Worm (Caenorhabditis elegans): Measurements from ENCODE around the gene K02E10.4.

DNA sequence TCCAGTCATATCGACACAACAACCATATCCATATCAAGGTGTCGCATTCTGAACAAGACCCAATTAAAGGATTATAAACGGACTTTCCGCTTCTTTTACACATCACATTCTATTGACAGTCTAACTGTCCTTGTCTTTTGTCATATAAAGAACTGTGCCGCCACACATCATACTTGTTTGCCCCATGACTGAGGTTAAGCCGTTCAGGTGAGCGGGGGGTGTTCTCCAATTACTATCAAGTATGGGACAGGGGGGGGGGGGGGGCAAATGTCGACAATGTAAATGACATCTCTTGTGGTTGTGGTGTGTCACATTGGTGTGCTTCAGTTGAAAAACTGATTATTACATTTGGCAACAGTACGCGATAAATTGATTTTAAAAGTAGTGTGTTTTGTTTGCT, 49.3 kb upstream of the K02E10.4 start:
- TF ChIP-seq pha-4 (tag; optimal IDR thresholded peaks at IDR 0.05) = no peak
- TF ChIP-seq ceh-82 (tag; optimal IDR thresholded peaks at IDR 0.05) = no peak

Measured in whole organism, L3 larva.